Fruit fly (Drosophila melanogaster): ENCODE data around the gene CG8031.

Gene CG8031

DNA sequence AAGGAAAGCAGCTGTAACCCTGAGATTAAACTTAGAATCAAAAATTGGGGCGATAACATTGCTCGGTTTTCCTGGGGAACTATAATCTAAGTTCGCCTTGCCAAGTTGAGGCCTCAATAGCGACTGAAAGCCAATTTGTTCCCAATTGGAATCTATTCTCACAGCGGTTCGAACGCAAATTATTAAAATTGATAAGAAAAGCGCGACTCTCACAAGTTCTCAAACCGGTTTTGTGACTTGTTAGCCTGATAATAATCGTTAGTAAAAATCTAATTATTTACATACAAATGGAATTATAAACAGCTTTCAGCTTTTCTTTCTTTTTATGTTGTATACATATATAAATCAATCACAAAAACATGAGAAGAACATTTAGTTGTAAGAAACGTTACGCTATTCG lies 16.1 kb downstream of the CG8031 start, which contains the start of gene yellow-f2:
Gene yellow-f2, minus strand, starts transcription at position 101 of the 400 bp plus-strand sequence.
- TF ChIP-seq Pif1A (GFP tag; optimal IDR thresholded peaks at IDR 0.05) (no peak), Snoo (tag; optimal IDR thresholded peaks at IDR 0.05) (no peak), CG14655 (GFP tag; optimal IDR thresholded peaks at IDR 0.05) (no peak), CG9948 (tag; optimal IDR thresholded peaks at IDR 0.05) (no peak), CG15710 (tag; optimal IDR thresholded peaks at IDR 0.05) (no peak), CG13204 (GFP tag; optimal IDR thresholded peaks at IDR 0.05) (no peak), EcR (GFP tag; optimal IDR thresholded peaks at IDR 0.05) (no peak), CG8301 (tag; optimal IDR thresholded peaks at IDR 0.05) (no peak), rn (GFP tag; IDR thresholded peaks at IDR 0.05) (no peak), CG12605 (GFP tag; IDR thresholded peaks at IDR 0.05) (no peak), CG8159 (tag; optimal IDR thresholded peaks at IDR 0.05) (no peak), D1 (tag; optimal IDR thresholded peaks at IDR 0.05) (no peak), CG17806 (tag; optimal IDR thresholded peaks at IDR 0.05) (no peak), Ets98B (GFP tag; IDR thresholded peaks at IDR 0.05) (no peak)

DNA sequence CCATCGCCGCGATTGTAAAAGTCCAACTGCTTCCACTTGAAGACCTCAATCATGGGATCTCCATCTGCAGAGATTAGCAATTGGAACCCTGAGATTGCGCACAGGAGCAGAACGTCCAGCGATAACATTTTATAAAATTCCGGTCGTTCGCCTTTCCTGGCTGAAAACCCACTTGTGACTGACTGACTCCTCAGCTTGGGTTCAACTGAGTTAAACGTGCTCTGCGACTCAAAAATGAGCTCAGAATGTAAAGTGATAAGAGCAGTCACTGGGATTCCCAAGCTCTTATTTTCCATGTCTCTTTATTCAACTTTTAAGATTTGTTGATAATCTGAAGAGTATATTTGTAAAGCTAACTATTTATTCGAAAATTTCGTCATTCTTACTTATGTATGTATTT lies 18.1 kb downstream of the CG8031 start, which contains the start of gene yellow-f:
Gene yellow-f, minus strand, starts transcription at position 184 of the 400 bp plus-strand sequence.
- no peak for TF ChIP-seq rn (GFP tag; IDR thresholded peaks at IDR 0.05)
- peak; percentile 92 for TF ChIP-seq EcR (GFP tag; optimal IDR thresholded peaks at IDR 0.05)
- TF ChIP-seq CG10348 (GFP tag; IDR thresholded peaks at IDR 0.05), result no peak

DNA sequence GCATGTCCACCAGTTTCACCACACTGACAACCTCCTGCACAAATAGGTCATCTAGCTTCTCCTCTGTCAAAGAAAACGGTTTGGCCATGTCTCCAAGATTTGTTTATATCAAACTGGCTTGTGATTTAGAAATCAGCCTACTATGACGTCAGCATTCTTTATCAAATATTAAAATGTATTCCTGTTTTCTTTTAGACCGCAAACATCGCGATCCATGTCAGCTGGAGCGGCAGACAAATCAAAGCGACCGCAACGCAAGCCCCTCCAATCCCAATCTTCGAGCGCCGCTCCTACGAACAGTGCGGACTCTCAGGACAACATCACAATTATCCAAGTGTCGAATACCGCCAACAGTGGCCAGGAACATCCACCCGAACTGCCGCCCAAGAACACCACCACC lies 22.7 kb downstream of the CG8031 start, which contains the start of gene CG14383:
Gene CG14383, minus strand, starts transcription at position 101 of the 400 bp plus-strand sequence.
- no peak for TF ChIP-seq CG8159 (tag; optimal IDR thresholded peaks at IDR 0.05)
- TF ChIP-seq Pif1A (GFP tag; optimal IDR thresholded peaks at IDR 0.05), result no peak
- TF ChIP-seq fd96Ca (GFP tag; IDR thresholded peaks at IDR 0.05), result no peak
- no peak for TF ChIP-seq D1 (tag; optimal IDR thresholded peaks at IDR 0.05)
- TF ChIP-seq CG10348 (GFP tag; IDR thresholded peaks at IDR 0.05), result no peak

DNA sequence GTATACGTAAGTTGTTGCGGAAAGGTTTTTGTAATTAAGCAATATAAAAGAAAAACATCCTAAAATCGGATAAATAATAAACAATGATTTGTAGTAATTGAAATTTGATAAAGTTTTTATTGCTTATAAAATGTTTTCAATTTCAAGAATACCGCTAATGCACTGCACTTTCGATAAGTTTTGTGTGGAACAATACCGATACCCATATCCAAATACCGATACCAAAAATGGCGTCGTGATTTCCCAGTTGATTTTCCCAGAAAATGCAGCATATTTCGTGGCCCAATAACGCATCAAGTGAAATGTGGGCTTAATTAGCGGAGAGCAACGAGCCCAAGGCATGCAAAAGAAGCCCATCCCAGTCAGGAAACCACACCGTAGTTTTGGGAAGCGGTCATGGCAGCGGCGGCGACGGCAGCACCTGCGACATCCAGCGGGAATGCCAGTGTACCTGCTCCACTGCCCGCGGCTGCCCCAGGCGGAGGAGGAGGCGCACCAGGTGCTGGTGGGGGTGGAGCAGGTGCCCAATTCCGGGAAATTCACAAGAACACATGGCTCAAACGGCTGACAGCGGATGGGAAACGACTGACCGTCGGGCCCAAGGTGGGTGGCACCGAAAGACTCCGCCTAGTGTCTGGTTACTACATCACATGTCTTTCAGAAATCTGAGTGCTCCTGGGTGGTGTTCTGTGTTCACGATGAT lies 25.1 kb downstream of the CG8031 start, which contains the start of gene CG31342:
Gene CG31342, plus strand, starts transcription at position 214 of the 703 bp plus-strand sequence.
- TF ChIP-seq CG13204 (GFP tag; optimal IDR thresholded peaks at IDR 0.05), result no peak
- TF ChIP-seq Pif1A (GFP tag; optimal IDR thresholded peaks at IDR 0.05), result no peak
- peak; percentile 38 for TF ChIP-seq CG9948 (tag; optimal IDR thresholded peaks at IDR 0.05)
- TF ChIP-seq Pif1B (GFP tag; optimal IDR thresholded peaks at IDR 0.05), result no peak
- no peak for TF ChIP-seq CG10348 (GFP tag; IDR thresholded peaks at IDR 0.05)
- no peak for TF ChIP-seq EcR (GFP tag; optimal IDR thresholded peaks at IDR 0.05)
- peak; percentile 6 for TF ChIP-seq Snoo (tag; optimal IDR thresholded peaks at IDR 0.05)
- no peak for TF ChIP-seq gl (tag; optimal IDR thresholded peaks at IDR 0.05)
- TF ChIP-seq Ets98B (GFP tag; IDR thresholded peaks at IDR 0.05), result no peak; the same call in 1 of the 2 replicates
- TF ChIP-seq CG17806 (tag; optimal IDR thresholded peaks at IDR 0.05), result peak; percentile 27
- peak; percentile 27; the same call in 1 of the 2 replicates for TF ChIP-seq CG32121 (GFP tag; IDR thresholded peaks at IDR 0.05)
- TF ChIP-seq CG15710 (tag; optimal IDR thresholded peaks at IDR 0.05), result peak; percentile 34

DNA sequence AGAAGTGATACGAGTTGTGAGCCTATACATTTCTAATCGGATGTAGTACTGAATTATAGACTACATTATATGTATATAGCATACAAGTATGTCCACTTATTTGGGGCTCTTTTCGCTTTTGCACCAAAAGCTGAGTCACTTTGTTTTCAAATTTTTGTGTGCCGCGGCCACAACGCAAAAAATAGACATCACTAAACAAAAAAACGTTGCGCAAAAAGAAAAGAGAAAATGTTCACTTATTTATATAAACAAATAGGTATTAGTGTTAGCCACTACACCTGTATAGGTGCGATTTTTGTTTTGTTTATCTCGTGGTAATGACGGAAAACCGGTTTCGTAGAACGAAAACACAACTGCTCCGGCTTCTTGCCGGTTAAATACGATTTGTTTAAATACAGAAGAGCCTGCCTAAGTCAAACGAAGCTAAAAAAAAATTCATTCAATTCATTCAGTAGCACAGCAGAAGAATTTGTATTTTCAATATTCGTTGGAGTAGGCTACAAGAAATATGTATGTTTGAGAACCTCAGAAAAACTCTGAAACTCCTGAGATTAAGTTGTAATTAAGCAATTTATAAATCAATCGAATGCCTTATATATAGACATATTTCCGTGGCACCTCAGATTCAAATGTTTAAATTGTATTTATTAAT lies 28.0 kb downstream of the CG8031 start:
- TF ChIP-seq CG8301 (tag; optimal IDR thresholded peaks at IDR 0.05), result no peak
- no peak for TF ChIP-seq D1 (tag; optimal IDR thresholded peaks at IDR 0.05)
- peak; percentile 49; the same call in 1 of the 2 replicates for TF ChIP-seq CG12605 (GFP tag; IDR thresholded peaks at IDR 0.05)
- no peak for TF ChIP-seq CG34367 (tag; optimal IDR thresholded peaks at IDR 0.05)

DNA sequence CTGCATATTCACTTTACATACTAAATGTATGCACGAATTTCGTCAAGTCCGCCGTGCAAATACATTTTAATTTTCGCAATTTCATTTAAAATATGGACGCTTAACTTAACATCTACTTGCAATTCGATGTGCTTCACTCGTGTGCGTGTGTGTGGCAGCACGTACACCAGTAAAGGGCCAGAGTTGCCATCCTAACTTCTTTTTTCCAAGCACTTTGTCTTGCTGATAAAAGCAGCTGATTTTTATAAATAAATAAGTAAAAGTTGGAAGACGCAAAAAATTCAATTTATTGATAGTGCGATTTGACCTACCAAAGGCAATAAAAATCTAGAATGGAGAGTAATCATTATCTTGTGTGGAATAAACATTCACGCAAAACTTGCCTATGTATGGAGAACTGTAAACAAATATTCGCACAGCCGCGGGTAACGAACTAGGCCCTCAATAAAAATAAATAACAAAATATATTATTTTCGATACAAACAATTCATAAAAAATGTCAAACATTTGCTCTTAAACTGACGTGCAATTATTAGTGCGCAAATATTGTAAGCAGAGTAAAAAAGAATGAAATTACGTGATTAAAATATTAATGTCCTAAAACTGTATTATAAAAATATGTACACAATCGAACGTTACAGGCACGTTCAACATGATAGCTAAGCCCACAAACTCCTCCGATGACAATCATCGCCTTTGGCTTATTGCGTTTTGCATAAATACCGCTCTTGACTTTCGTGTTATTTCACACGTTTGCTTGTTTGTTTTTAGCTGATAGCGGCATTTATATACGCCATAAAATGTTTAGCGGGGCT lies 28.7 kb downstream of the CG8031 start:
- TF ChIP-seq CG8301 (tag; optimal IDR thresholded peaks at IDR 0.05) (peak; percentile 69), D1 (tag; optimal IDR thresholded peaks at IDR 0.05) (peak; percentile 74), rn (GFP tag; IDR thresholded peaks at IDR 0.05) (peak; percentile 27; the same call in 1 of the 2 replicates), EcR (GFP tag; optimal IDR thresholded peaks at IDR 0.05) (peak; percentile 84), CG13204 (GFP tag; optimal IDR thresholded peaks at IDR 0.05) (no peak), CG4496 (GFP tag; IDR thresholded peaks at IDR 0.05) (peak; percentile 79), CG8159 (tag; optimal IDR thresholded peaks at IDR 0.05) (peak; percentile 69), CG17806 (tag; optimal IDR thresholded peaks at IDR 0.05) (peak; percentile 63), CG9948 (tag; optimal IDR thresholded peaks at IDR 0.05) (peak; percentile 56), Snoo (tag; optimal IDR thresholded peaks at IDR 0.05) (peak; percentile 51), gl (tag; optimal IDR thresholded peaks at IDR 0.05) (peak; percentile 52), Pif1A (GFP tag; optimal IDR thresholded peaks at IDR 0.05) (peak; percentile 29), fd96Ca (GFP tag; IDR thresholded peaks at IDR 0.05) (peak; percentile 59; the same call in 1 of the 3 replicates), CG10348 (GFP tag; IDR thresholded peaks at IDR 0.05) (peak; percentile 13; the same call in 1 of the 2 replicates), CG12605 (GFP tag; IDR thresholded peaks at IDR 0.05) (peak; percentile 64), CG34367 (tag; optimal IDR thresholded peaks at IDR 0.05) (peak; percentile 64), Pif1B (GFP tag; optimal IDR thresholded peaks at IDR 0.05) (peak; percentile 67), CG32121 (GFP tag; IDR thresholded peaks at IDR 0.05) (peak; percentile 74), CG15710 (tag; optimal IDR thresholded peaks at IDR 0.05) (peak; percentile 67), CG14655 (GFP tag; optimal IDR thresholded peaks at IDR 0.05) (no peak), Ets98B (GFP tag; IDR thresholded peaks at IDR 0.05) (peak; percentile 75)

Measured in whole organism, pupa.